Worm (Caenorhabditis elegans) whole organism, L3 larva: ENCODE measurements around the gene vab-19.

Source experiments
- ZK546.5 ChIP-seq: sonication (generic microtip); optimal IDR thresholded peaks from 2 replicates; lab custom pipeline; 2017; ENCODE audit warnings: missing biosample characterization, missing genetic modification characterization
- ceh-16 ChIP-seq: sonication (generic microtip); optimal IDR thresholded peaks from 2 replicates; lab custom pipeline; 2017; ENCODE audit warnings: missing biosample characterization, missing genetic modification characterization
- ceh-28 ChIP-seq: fragments of 150-350 bp; optimal IDR thresholded peaks from 2 replicates; lab custom pipeline; 2014; ENCODE audit warnings: missing biosample characterization, missing genetic modification reagents, missing genetic modification characterization
- ceh-9 ChIP-seq: sonication (generic microtip); optimal IDR thresholded peaks from 2 replicates; lab custom pipeline; 2018; ENCODE audit warnings: missing biosample characterization, missing genetic modification characterization
- egl-27 ChIP-seq: sonication (generic microtip); optimal IDR thresholded peaks from 4 replicates; lab custom pipeline; 2017; ENCODE audit warnings: missing biosample characterization, missing genetic modification reagents, missing genetic modification characterization
- elt-2 ChIP-seq: sonication (generic microtip); optimal IDR thresholded peaks from 2 replicates; lab custom pipeline; 2016; ENCODE audit warnings: missing genetic modification reagents, mild to moderate bottlenecking, missing genetic modification characterization, missing compliant biosample characterization
- fkh-10 ChIP-seq: sonication (generic microtip); optimal IDR thresholded peaks from 2 replicates; lab custom pipeline; 2017; ENCODE audit warnings: missing biosample characterization, missing genetic modification reagents, missing genetic modification characterization
- fkh-2 ChIP-seq: fragments of 150-350 bp; optimal IDR thresholded peaks from 2 replicates; lab custom pipeline; 2014; ENCODE audit warnings: missing biosample characterization, missing genetic modification reagents, missing genetic modification characterization
- hmg-11 ChIP-seq: sonication (generic microtip); optimal IDR thresholded peaks from 2 replicates; lab custom pipeline; 2016; ENCODE audit warnings: missing genetic modification characterization, missing compliant biosample characterization
- jun-1 ChIP-seq: fragments of 150-350 bp; optimal IDR thresholded peaks from 2 replicates; lab custom pipeline; 2014; ENCODE audit warnings: missing biosample characterization, missing genetic modification reagents, missing genetic modification characterization
- lin-15B ChIP-seq: fragments of 150-350 bp; optimal IDR thresholded peaks from 2 replicates; lab custom pipeline; 2014; ENCODE audit warnings: missing biosample characterization, missing genetic modification characterization
- lin-39 ChIP-seq: fragments of 150-350 bp; optimal IDR thresholded peaks from 2 replicates; lab custom pipeline; 2018; ENCODE audit warnings: missing biosample characterization, missing genetic modification reagents, missing genetic modification characterization
- mdl-1 ChIP-seq: fragments of 150-350 bp; optimal IDR thresholded peaks from 2 replicates; lab custom pipeline; 2014; ENCODE audit warnings: missing biosample characterization, missing genetic modification characterization
- mml-1 ChIP-seq: fragments of 150-350 bp; sonication (generic microtip); optimal IDR thresholded peaks from 3 replicates; lab custom pipeline; 2014; ENCODE audit warnings: missing biosample characterization, missing genetic modification characterization
- nfya-1 ChIP-seq: sonication (generic microtip); optimal IDR thresholded peaks from 2 replicates; lab custom pipeline; 2017; ENCODE audit warnings: missing genetic modification characterization, mild to moderate bottlenecking, missing compliant biosample characterization, antibody characterized with exemption, moderate library complexity; ENCODE audit not compliant: insufficient read depth
- nhr-12 ChIP-seq: fragments of 150-350 bp; optimal IDR thresholded peaks from 2 replicates; lab custom pipeline; 2014; ENCODE audit warnings: missing biosample characterization, missing genetic modification characterization
- nhr-25 ChIP-seq: sonication (generic microtip); optimal IDR thresholded peaks from 2 replicates; lab custom pipeline; 2017; ENCODE audit warnings: missing biosample characterization, missing genetic modification characterization
- nhr-28 ChIP-seq: fragments of 150-350 bp; optimal IDR thresholded peaks from 2 replicates; lab custom pipeline; 2014; ENCODE audit warnings: missing biosample characterization, missing genetic modification characterization
- nhr-76 ChIP-seq: fragments of 150-350 bp; sonication (generic microtip); optimal IDR thresholded peaks from 5 replicates; lab custom pipeline; 2014; ENCODE audit warnings: missing biosample characterization, missing genetic modification characterization
- nhr-77 ChIP-seq: fragments of 150-350 bp; optimal IDR thresholded peaks from 2 replicates; lab custom pipeline; 2014; ENCODE audit warnings: missing biosample characterization, missing genetic modification characterization
- pha-4 ChIP-seq: fragments of 150-350 bp; optimal IDR thresholded peaks from 2 replicates; lab custom pipeline; 2014; ENCODE audit warnings: missing biosample characterization, missing genetic modification reagents, missing genetic modification characterization
- pqm-1 ChIP-seq: fragments of 150-350 bp; optimal IDR thresholded peaks from 2 replicates; lab custom pipeline; 2017; ENCODE audit warnings: missing biosample characterization, missing genetic modification characterization, inconsistent platforms
- skn-1 ChIP-seq: fragments of 150-350 bp; optimal IDR thresholded peaks from 2 replicates; lab custom pipeline; 2014; ENCODE audit warnings: missing biosample characterization, missing genetic modification characterization
- snpc-4 ChIP-seq: fragments of 150-350 bp; optimal IDR thresholded peaks from 2 replicates; lab custom pipeline; 2014; ENCODE audit warnings: missing biosample characterization, missing genetic modification characterization
- unc-39 ChIP-seq: sonication (generic microtip); optimal IDR thresholded peaks from 4 replicates; lab custom pipeline; 2017; ENCODE audit warnings: missing biosample characterization, missing genetic modification characterization
- unc-62 ChIP-seq: fragments of 150-350 bp; sonication (generic microtip); optimal IDR thresholded peaks from 4 replicates; lab custom pipeline; 2014; ENCODE audit warnings: missing biosample characterization, missing genetic modification reagents, missing genetic modification characterization
- zag-1 ChIP-seq: fragments of 150-350 bp; optimal IDR thresholded peaks from 2 replicates; lab custom pipeline; 2014; ENCODE audit warnings: missing biosample characterization, missing genetic modification characterization
- ztf-11 ChIP-seq: fragments of 150-350 bp; optimal IDR thresholded peaks from 2 replicates; lab custom pipeline; 2014; ENCODE audit warnings: missing biosample characterization, missing genetic modification characterization
- ztf-4 ChIP-seq: fragments of 150-350 bp; optimal IDR thresholded peaks from 2 replicates; lab custom pipeline; 2014; ENCODE audit warnings: missing biosample characterization, missing genetic modification characterization

The vab-19 gene

ce11 chrII:2455931-2456576 is 13.0 kb downstream of the vab-19 start:
- TF ChIP-seq nhr-77 (tag; lab: Kevin White, UChicago) (no peak), unc-62 (GFP tag; lab: Kevin White, UChicago) (no peak), ZK546.5 (tag; lab: Kevin White, UChicago) (no peak), nhr-25 (tag; lab: Kevin White, UChicago) (no peak), ceh-9 (tag; lab: Kevin White, UChicago) (no peak), ztf-11 (tag; lab: Kevin White, UChicago) (no peak), fkh-10 (GFP tag; lab: Kevin White, UChicago) (no peak), pha-4 (tag; lab: Kevin White, UChicago) (no peak), zag-1 (tag; lab: Kevin White, UChicago) (no peak), jun-1 (tag; lab: Kevin White, UChicago) (no peak), hmg-11 (no peak), fkh-2 (no peak), nhr-76 (tag; lab: Kevin White, UChicago) (no peak), lin-15B (tag; lab: Kevin White, UChicago) (no peak)

- TF ChIP-seq nfya-1 (no peak), skn-1 (tag; lab: Kevin White, UChicago) (no peak), pha-4 (tag; lab: Kevin White, UChicago) (no peak), unc-39 (tag; lab: Kevin White, UChicago) (no peak), snpc-4 (tag; lab: Kevin White, UChicago) (no peak), ztf-4 (tag; lab: Kevin White, UChicago) (no peak), ceh-16 (tag; lab: Kevin White, UChicago) (no peak)
These were observed 13.9 kb downstream of the vab-19 start for ce11 chrII:2456973-2457372.

ce11 chrII:2458881-2459280 is 15.8 kb downstream of the vab-19 start, which contains the start of gene pqn-42:
Gene pqn-42, minus strand, starts transcription at chrII:2458981.
- TF ChIP-seq egl-27 (no peak), nhr-12 (tag; lab: Kevin White, UChicago) (no peak), nhr-77 (tag; lab: Kevin White, UChicago) (no peak)

- TF ChIP-seq ceh-28 (peak; percentile 82), mdl-1 (no peak)
These were observed 25.8 kb downstream of the vab-19 start for ce11 chrII:2468885-2469284.

DNA sequence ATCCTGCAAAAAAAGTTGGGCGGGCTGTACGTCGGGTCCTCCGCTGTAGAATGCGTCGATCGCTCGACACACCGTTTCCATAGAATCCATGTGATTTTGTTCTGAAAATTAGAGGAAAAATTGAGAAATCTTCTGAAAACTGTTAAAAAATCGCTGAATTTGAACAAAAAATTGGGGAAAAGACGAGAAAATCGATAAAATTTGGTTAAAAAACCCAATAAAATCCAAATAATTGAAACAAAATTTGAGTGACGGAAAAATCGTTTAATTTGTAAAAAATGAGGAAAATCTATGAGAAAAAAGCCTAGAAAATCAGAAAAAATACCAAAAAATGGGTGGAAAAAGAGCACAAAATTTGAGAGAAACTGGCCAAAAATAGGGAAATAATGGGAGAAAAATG is 30.2 kb downstream of the vab-19 start, which contains the start of gene tsr-1:
Gene tsr-1, minus strand, starts transcription at position 101 of the 400 bp plus-strand sequence.
- TF ChIP-seq hmg-11 (no peak), pqm-1 (tag; lab: Kevin White, UChicago) (no peak), nfya-1 (no peak), mml-1 (tag; lab: Kevin White, UChicago) (no peak), unc-62 (GFP tag; lab: Kevin White, UChicago) (no peak)

DNA sequence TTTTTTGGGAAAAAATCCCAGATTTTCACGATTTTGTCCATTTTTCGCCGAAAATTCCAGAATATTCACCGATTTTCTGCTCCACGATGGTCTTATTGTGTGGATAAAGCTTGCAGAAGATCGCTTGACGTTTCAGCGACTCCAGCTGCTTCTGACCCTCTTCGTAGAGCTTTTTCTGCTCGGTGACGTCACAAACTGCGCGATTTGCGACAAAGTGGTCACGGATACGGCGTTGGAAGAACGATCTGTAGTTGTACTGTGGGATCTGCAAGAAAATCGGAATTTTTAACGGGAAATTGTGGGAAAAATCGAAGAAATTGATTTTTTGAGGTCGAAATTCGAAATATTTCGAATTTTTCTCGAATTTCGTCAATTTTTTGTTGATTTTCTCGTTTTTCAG is 35.5 kb downstream of the vab-19 start, which contains the start of gene mnat-1:
Gene mnat-1, minus strand, starts transcription at position 101 of the 400 bp plus-strand sequence.
- no peak for TF ChIP-seq lin-39 (tag; lab: Kevin White, UChicago)
- TF ChIP-seq fkh-2, result no peak
- no peak for TF ChIP-seq nhr-28 (tag; lab: Kevin White, UChicago)
- no peak for TF ChIP-seq lin-15B (tag; lab: Kevin White, UChicago)
- TF ChIP-seq skn-1 (tag; lab: Kevin White, UChicago), result no peak
- TF ChIP-seq elt-2 (tag; lab: Kevin White, UChicago), result no peak

DNA sequence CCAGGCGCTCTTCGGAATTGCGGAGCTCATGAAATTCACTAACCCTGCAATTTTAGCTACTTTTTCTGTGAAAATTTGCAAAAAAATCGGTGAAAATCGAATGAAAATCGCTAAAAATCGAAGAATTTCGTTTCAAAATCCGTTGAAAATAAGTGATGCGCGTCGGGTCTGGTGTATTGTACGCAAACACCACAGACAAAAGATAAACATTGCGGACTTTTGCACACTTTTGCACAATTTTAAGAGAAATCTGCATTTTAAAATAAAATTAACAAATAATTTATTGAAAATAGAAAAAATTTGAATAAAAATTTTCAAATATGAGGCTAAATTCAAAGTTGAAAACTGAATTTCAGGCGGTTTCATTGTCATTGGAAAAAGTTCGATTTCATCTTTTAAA is 36.0 kb downstream of the vab-19 start, which contains the start of gene F53G2.12:
Gene F53G2.12, minus strand, starts transcription at position 44 of the 400 bp plus-strand sequence.
- TF ChIP-seq ztf-4 (tag; lab: Kevin White, UChicago) (no peak), elt-2 (tag; lab: Kevin White, UChicago) (peak; percentile 2)
